Worm (Caenorhabditis elegans) whole organism, mixed stage, embryonic: Measurements from ENCODE around the gene cyp-33C6.

ENCODE experiments used
- ces-1 ChIP-seq: fragments of 150-350 bp; optimal IDR thresholded peaks from 2 replicates; lab custom pipeline; 2014; ENCODE audit warnings: missing biosample characterization, missing genetic modification reagents, missing genetic modification characterization
- sptf-1 ChIP-seq: sonication (generic microtip); optimal IDR thresholded peaks from 2 replicates; lab custom pipeline; 2017; ENCODE audit warnings: mild to moderate bottlenecking, missing genetic modification characterization, moderate library complexity, missing compliant biosample characterization
- tbx-8 ChIP-seq: fragments of 200-800 bp; sonication (Bioruptor generic); optimal IDR thresholded peaks from 2 replicates; lab custom pipeline; 2018; ENCODE audit warnings: mild to moderate bottlenecking, missing genetic modification characterization, moderate library complexity, missing compliant biosample characterization
- unc-39 ChIP-seq: fragments of 150-350 bp; optimal IDR thresholded peaks from 2 replicates; lab custom pipeline; 2014; ENCODE audit warnings: missing biosample characterization, missing genetic modification characterization
- unc-62 ChIP-seq: fragments of 150-350 bp; optimal IDR thresholded peaks from 2 replicates; lab custom pipeline; 2014; ENCODE audit warnings: missing biosample characterization, missing genetic modification reagents, missing genetic modification characterization
- ztf-11 ChIP-seq: fragments of 150-350 bp; optimal IDR thresholded peaks from 2 replicates; lab custom pipeline; 2014; ENCODE audit warnings: missing biosample characterization, missing genetic modification characterization

DNA sequence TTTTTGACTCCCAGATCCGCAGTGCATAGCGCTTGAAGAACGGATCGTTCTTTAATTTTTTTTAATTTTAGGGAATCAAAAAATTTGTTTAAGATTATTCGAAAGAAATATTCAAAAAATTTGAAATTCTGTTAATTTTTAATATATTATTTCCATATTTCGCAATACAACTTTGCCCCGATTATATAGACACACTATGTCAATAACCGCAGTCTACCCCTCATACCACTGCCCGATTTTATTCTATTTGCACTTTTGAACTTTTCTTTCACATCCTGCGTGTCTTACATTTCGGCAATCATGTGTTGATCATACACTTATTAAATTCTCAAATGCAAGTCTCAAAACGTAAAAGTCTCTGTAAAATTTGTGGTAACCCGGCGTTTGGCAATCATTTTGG is 30.4 kb downstream of the cyp-33C6 start, which contains the start of gene nhr-56:
- TF ChIP-seq ces-1 (no peak), ztf-11 (tag; lab: Kevin White, UChicago) (no peak), sptf-1 (tag; lab: Kevin White, UChicago) (no peak), unc-39 (tag; lab: Kevin White, UChicago) (no peak), tbx-8 (GFP tag; lab: Kevin White, UChicago) (no peak), unc-62 (no peak)
